Worm (Caenorhabditis elegans): ENCODE results near the gene cest-9.2.

- no peak for TF ChIP-seq syd-9 (tag; optimal IDR thresholded peaks at IDR 0.05)
- no peak for TF ChIP-seq ceh-34 (tag; optimal IDR thresholded peaks at IDR 0.05)
- no peak for TF ChIP-seq T23F11.4 (GFP tag; optimal IDR thresholded peaks at IDR 0.05)
- TF ChIP-seq sox-4 (tag; optimal IDR thresholded peaks at IDR 0.05): no peak
- no peak for TF ChIP-seq elt-2 (tag; optimal IDR thresholded peaks at IDR 0.05)
- TF ChIP-seq elt-4 (tag; optimal IDR thresholded peaks at IDR 0.05): no peak
- TF ChIP-seq che-1 (tag; optimal IDR thresholded peaks at IDR 0.05): no peak
- no peak for TF ChIP-seq zip-5 (tag; optimal IDR thresholded peaks at IDR 0.05)
- TF ChIP-seq hlh-15 (tag; optimal IDR thresholded peaks at IDR 0.05): no peak
These were observed 33.4 kb upstream of the cest-9.2 start for ce11 chrX:12188280-12189071.
